Worm (Caenorhabditis elegans) whole organism, late embryonic: ENCODE results near the gene D1086.5.

Source experiments
- C38D4.7 ChIP-seq: fragments of 200-800 bp; sonication (Bioruptor generic); optimal IDR thresholded peaks from 2 replicates; lab custom pipeline; 2018; ENCODE audit warnings: mild to moderate bottlenecking, missing genetic modification characterization, moderate library complexity, missing compliant biosample characterization
- dmd-4 ChIP-seq: sonication (generic microtip); optimal IDR thresholded peaks from 2 replicates; lab custom pipeline; 2016; ENCODE audit warnings: borderline replicate concordance, missing genetic modification characterization, missing compliant biosample characterization
- dve-1 ChIP-seq: sonication (generic microtip); optimal IDR thresholded peaks from 2 replicates; lab custom pipeline; 2017; ENCODE audit warnings: antibody characterized with exemption, mild to moderate bottlenecking, missing genetic modification characterization, missing compliant biosample characterization
- elt-2 ChIP-seq: sonication (generic microtip); optimal IDR thresholded peaks from 2 replicates; lab custom pipeline; 2016; ENCODE audit warnings: missing genetic modification reagents, missing genetic modification characterization, missing compliant biosample characterization
- fkh-10 ChIP-seq: fragments of 150-350 bp; optimal IDR thresholded peaks from 2 replicates; lab custom pipeline; 2014; ENCODE audit warnings: missing biosample characterization, missing genetic modification reagents, missing genetic modification characterization
- fkh-6 ChIP-seq: sonication (generic microtip); optimal IDR thresholded peaks from 2 replicates; lab custom pipeline; 2016; ENCODE audit warnings: missing genetic modification characterization, missing compliant biosample characterization
- pat-9 ChIP-seq: fragments of 200-800 bp; sonication (Bioruptor generic); optimal IDR thresholded peaks from 2 replicates; lab custom pipeline; 2018; ENCODE audit warnings: mild to moderate bottlenecking, missing genetic modification characterization, moderate library complexity, missing compliant biosample characterization
- ztf-16 ChIP-seq: sonication (generic microtip); optimal IDR thresholded peaks from 2 replicates; lab custom pipeline; 2017; ENCODE audit warnings: missing genetic modification characterization, missing compliant biosample characterization

ce11 chrV:14098519-14098918 lies 8.4 kb upstream of the D1086.5 start, which contains the start of the genes D1086.2 and D1086.1:
- no peak for TF ChIP-seq pat-9 (tag; lab: Kevin White, UChicago)
- TF ChIP-seq ztf-16 (tag; lab: Kevin White, UChicago), result no peak
- no peak for TF ChIP-seq fkh-10 (GFP tag; lab: Kevin White, UChicago)
- no peak for TF ChIP-seq elt-2 (tag; lab: Kevin White, UChicago)
- TF ChIP-seq fkh-6 (tag; lab: Kevin White, UChicago), result no peak
- no peak for TF ChIP-seq dve-1 (tag; lab: Kevin White, UChicago)
- no peak for TF ChIP-seq dmd-4 (tag; lab: Kevin White, UChicago)
- no peak for TF ChIP-seq C38D4.7 (GFP tag; lab: Kevin White, UChicago)
